Fruit fly (Drosophila melanogaster): ENCODE measurements around the gene CG14722.

CG14722 gene

dm6 chr3R:11770733-11771132 lies 29.0 kb downstream of the CG14722 start:
- no peak for TF ChIP-seq CG14711 (tag; optimal IDR thresholded peaks at IDR 0.05)
- TF ChIP-seq CG5204 (GFP tag; optimal IDR thresholded peaks at IDR 0.05), result no peak
- TF ChIP-seq kay (GFP tag; ENCODE audit: borderline replicate concordance), result no peak
- TF ChIP-seq Hr96 (GFP tag; optimal IDR thresholded peaks at IDR 0.05), result no peak
- TF ChIP-seq CG7101 (tag; optimal IDR thresholded peaks at IDR 0.05), result no peak
- TF ChIP-seq CG33017 (tag; optimal IDR thresholded peaks at IDR 0.05), result no peak
- TF ChIP-seq pad (GFP tag; optimal IDR thresholded peaks at IDR 0.05), result no peak
- TF ChIP-seq cnc (optimal IDR thresholded peaks at IDR 0.05), result no peak
- no peak for TF ChIP-seq tj (GFP tag; optimal IDR thresholded peaks at IDR 0.05)
- no peak for TF ChIP-seq CG7045 (GFP tag; optimal IDR thresholded peaks at IDR 0.05)
- TF ChIP-seq ovo (GFP tag; optimal IDR thresholded peaks at IDR 0.05), result no peak
- no peak for TF ChIP-seq Clk (GFP tag; optimal IDR thresholded peaks at IDR 0.05)
- TF ChIP-seq Crg-1 (GFP tag; optimal IDR thresholded peaks at IDR 0.05), result no peak
- TF ChIP-seq bab1 (GFP tag; optimal IDR thresholded peaks at IDR 0.05), result no peak
- no peak for TF ChIP-seq Mnt (GFP tag; optimal IDR thresholded peaks at IDR 0.05)
- TF ChIP-seq CG1620 (GFP tag; optimal IDR thresholded peaks at IDR 0.05), result no peak
- no peak for TF ChIP-seq toe (GFP tag; optimal IDR thresholded peaks at IDR 0.05)

DNA sequence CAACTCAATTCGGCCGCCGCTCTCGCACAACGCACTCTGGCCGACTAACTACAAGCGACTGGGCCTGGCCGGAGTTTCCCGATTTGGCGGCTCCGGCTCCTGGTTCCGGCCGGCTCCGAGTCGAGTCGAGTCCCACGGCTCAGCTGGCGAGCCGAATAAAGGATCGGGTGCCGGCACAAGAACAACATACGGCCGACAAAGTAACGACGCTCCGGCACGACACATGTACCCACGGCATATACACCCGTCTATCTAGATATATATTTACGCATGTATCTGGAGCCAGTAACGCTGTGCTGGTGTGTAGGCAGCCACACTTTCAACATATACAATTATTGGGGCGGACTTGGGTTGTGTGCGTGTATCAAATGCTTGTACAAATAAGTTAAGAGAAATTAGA lies 29.8 kb downstream of the CG14722 start:
- no peak for TF ChIP-seq CG5204 (GFP tag; optimal IDR thresholded peaks at IDR 0.05)
- no peak for TF ChIP-seq CG14711 (tag; optimal IDR thresholded peaks at IDR 0.05)
- no peak for TF ChIP-seq ovo (GFP tag; optimal IDR thresholded peaks at IDR 0.05)
- TF ChIP-seq Clk (GFP tag; optimal IDR thresholded peaks at IDR 0.05), result no peak
- no peak for TF ChIP-seq Hr96 (GFP tag; optimal IDR thresholded peaks at IDR 0.05)
- no peak for TF ChIP-seq CG33017 (tag; optimal IDR thresholded peaks at IDR 0.05)
- no peak for TF ChIP-seq CG11617 (GFP tag; optimal IDR thresholded peaks at IDR 0.05)
- TF ChIP-seq CG12768 (GFP tag; optimal IDR thresholded peaks at IDR 0.05), result no peak
- TF ChIP-seq pad (GFP tag; optimal IDR thresholded peaks at IDR 0.05), result no peak
- TF ChIP-seq toe (GFP tag; optimal IDR thresholded peaks at IDR 0.05), result no peak
- TF ChIP-seq CG1620 (GFP tag; optimal IDR thresholded peaks at IDR 0.05), result no peak
- no peak for TF ChIP-seq bab1 (GFP tag; optimal IDR thresholded peaks at IDR 0.05)
- TF ChIP-seq CG7045 (GFP tag; optimal IDR thresholded peaks at IDR 0.05), result no peak
- TF ChIP-seq cic (GFP tag; optimal IDR thresholded peaks at IDR 0.05), result no peak
- TF ChIP-seq tj (GFP tag; optimal IDR thresholded peaks at IDR 0.05), result no peak
- no peak for TF ChIP-seq Crg-1 (GFP tag; optimal IDR thresholded peaks at IDR 0.05)

- TF ChIP-seq Mnt (GFP tag; optimal IDR thresholded peaks at IDR 0.05), result peak; percentile 20
- TF ChIP-seq Clk (GFP tag; optimal IDR thresholded peaks at IDR 0.05), result no peak
- TF ChIP-seq CG1620 (GFP tag; optimal IDR thresholded peaks at IDR 0.05), result no peak
- TF ChIP-seq CG11617 (GFP tag; optimal IDR thresholded peaks at IDR 0.05), result no peak
- no peak for TF ChIP-seq cic (GFP tag; optimal IDR thresholded peaks at IDR 0.05)
- TF ChIP-seq toe (GFP tag; optimal IDR thresholded peaks at IDR 0.05), result no peak
- TF ChIP-seq CG7045 (GFP tag; optimal IDR thresholded peaks at IDR 0.05), result no peak
- peak; percentile 13 for TF ChIP-seq kay (GFP tag; ENCODE audit: borderline replicate concordance)
- no peak for TF ChIP-seq CG33017 (tag; optimal IDR thresholded peaks at IDR 0.05)
Observed at dm6 chr3R:11772181-11772827, 30.6 kb downstream of the CG14722 start.

dm6 chr3R:11773325-11773998 lies 31.8 kb downstream of the CG14722 start:
- no peak for TF ChIP-seq cic (GFP tag; optimal IDR thresholded peaks at IDR 0.05)
- no peak for TF ChIP-seq CG11617 (GFP tag; optimal IDR thresholded peaks at IDR 0.05)
- TF ChIP-seq Hr96 (GFP tag; optimal IDR thresholded peaks at IDR 0.05), result no peak
- no peak for TF ChIP-seq Crg-1 (GFP tag; optimal IDR thresholded peaks at IDR 0.05)
- no peak for TF ChIP-seq Clk (GFP tag; optimal IDR thresholded peaks at IDR 0.05)
- no peak for TF ChIP-seq CG12768 (GFP tag; optimal IDR thresholded peaks at IDR 0.05)
- TF ChIP-seq CG33017 (tag; optimal IDR thresholded peaks at IDR 0.05), result no peak
- TF ChIP-seq pad (GFP tag; optimal IDR thresholded peaks at IDR 0.05), result no peak
- no peak for TF ChIP-seq CG1620 (GFP tag; optimal IDR thresholded peaks at IDR 0.05)

DNA sequence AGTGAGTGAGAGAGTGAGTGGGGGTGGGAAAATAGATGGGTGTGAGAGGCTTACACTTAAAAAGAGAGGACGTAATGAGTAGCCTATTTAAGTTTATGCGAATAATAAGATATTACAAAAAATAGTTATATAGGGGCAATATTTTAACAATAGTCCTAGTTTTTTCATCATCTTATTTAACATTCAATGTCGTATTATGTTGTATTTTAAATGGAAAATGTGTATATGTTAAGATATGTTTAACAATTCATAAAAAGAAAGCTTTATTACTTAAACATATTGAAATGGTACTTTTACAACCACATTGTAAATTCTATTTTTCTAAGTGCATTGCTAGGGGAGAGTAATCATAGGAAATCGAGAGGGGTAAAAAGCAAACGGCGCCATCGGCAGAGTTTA lies 32.3 kb downstream of the CG14722 start:
- TF ChIP-seq Clk (GFP tag; optimal IDR thresholded peaks at IDR 0.05) (peak; percentile 9), CG12768 (GFP tag; optimal IDR thresholded peaks at IDR 0.05) (peak; percentile 58), cnc (optimal IDR thresholded peaks at IDR 0.05) (no peak), CG11617 (GFP tag; optimal IDR thresholded peaks at IDR 0.05) (peak; percentile 63), CG7045 (GFP tag; optimal IDR thresholded peaks at IDR 0.05) (peak; percentile 79), CG33017 (tag; optimal IDR thresholded peaks at IDR 0.05) (peak; percentile 84), pad (GFP tag; optimal IDR thresholded peaks at IDR 0.05) (peak; percentile 39), CG7101 (tag; optimal IDR thresholded peaks at IDR 0.05) (peak; percentile 63), CG14711 (tag; optimal IDR thresholded peaks at IDR 0.05) (peak; percentile 57), Mnt (GFP tag; optimal IDR thresholded peaks at IDR 0.05) (no peak), Hr96 (GFP tag; optimal IDR thresholded peaks at IDR 0.05) (no peak)

- TF ChIP-seq CG1620 (GFP tag; optimal IDR thresholded peaks at IDR 0.05), result no peak
- no peak for TF ChIP-seq cic (GFP tag; optimal IDR thresholded peaks at IDR 0.05)
- TF ChIP-seq kay (GFP tag; ENCODE audit: borderline replicate concordance), result no peak
- no peak for TF ChIP-seq Hr96 (GFP tag; optimal IDR thresholded peaks at IDR 0.05)
- TF ChIP-seq pad (GFP tag; optimal IDR thresholded peaks at IDR 0.05), result no peak
- TF ChIP-seq CG33017 (tag; optimal IDR thresholded peaks at IDR 0.05), result no peak
Observed at dm6 chr3R:11775207-11775606, 33.5 kb downstream of the CG14722 start.
